Fruit fly (Drosophila melanogaster) whole organism, pupa: Measurements from ENCODE around the gene CG33722.

ENCODE experiments used
- CG12605 ChIP-seq: fragments of 200-800 bp; sonication (Bioruptor generic); IDR thresholded peaks from 2 replicates; pipeline ENCODE4 v1.3.6; 2022; ENCODE audit warnings: missing biosample characterization, missing genetic modification characterization
- CG15710 ChIP-seq: fragments of 200-800 bp; sonication (Bioruptor generic); optimal IDR thresholded peaks from 2 replicates; lab custom pipeline; 2018; ENCODE audit warnings: missing biosample characterization, mild to moderate bottlenecking, missing genetic modification characterization, moderate library complexity
- CG17806 ChIP-seq: fragments of 200-800 bp; sonication (Bioruptor generic); optimal IDR thresholded peaks from 2 replicates; lab custom pipeline; 2018; ENCODE audit warnings: missing biosample characterization, mild to moderate bottlenecking, missing genetic modification characterization, moderate library complexity
- CG34367 ChIP-seq: fragments of 200-800 bp; sonication (Bioruptor generic); optimal IDR thresholded peaks from 2 replicates; lab custom pipeline; 2018; ENCODE audit warnings: missing biosample characterization, mild to moderate bottlenecking, missing genetic modification characterization
- CG8159 ChIP-seq: fragments of 200-800 bp; sonication (Bioruptor generic); optimal IDR thresholded peaks from 3 replicates; lab custom pipeline; 2018; ENCODE audit warnings: missing biosample characterization, mild to moderate bottlenecking, missing genetic modification characterization, moderate library complexity
- Ets98B ChIP-seq: fragments of 200-800 bp; sonication (Bioruptor generic); IDR thresholded peaks from 2 replicates; pipeline ENCODE4 v1.3.6; 2022; ENCODE audit warnings: missing biosample characterization, missing genetic modification characterization
- fd96Ca ChIP-seq: fragments of 200-800 bp; sonication (Bioruptor generic); IDR thresholded peaks from 3 replicates; pipeline ENCODE4 v1.3.6; 2022; ENCODE audit warnings: missing biosample characterization, missing genetic modification characterization

DNA sequence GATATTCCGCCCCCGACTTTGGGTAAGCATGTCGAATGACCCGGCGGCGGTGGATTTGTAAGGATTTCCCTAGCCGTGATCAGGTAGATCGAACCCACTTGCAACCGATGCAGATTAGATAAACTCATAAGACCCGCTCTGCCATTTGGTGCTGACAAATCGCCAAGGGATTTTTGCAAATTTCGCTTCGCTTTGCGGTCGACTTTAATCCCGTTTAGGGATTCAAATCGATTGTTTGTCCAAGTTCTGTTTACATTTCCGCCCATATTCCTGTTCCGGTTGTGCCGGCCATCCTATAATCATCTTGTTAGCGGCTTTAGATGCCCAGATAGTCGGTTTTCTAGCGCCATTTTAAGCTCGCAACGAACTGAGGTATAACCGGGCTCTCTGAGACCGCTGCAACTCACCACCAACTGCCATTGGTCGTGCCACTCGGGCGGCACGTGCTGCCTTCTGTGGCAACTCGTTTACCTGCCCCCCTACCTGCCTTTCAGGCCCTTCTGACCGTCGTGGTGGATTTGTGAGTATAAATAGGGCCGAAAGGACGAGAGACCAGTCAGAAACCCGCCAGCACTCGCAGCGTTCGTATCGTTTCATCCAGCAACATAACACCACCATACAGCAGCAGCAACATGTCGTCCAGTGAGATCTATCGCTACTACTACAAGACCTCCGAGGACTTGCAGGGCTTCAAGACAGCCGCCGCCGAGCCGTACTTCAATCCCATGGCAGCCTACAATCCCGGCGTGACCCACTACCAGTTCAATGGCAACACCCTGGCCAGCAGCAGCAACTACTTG, 33.8 kb downstream of the CG33722 start, which contains the start of gene ato:
- TF ChIP-seq CG34367 (tag; lab: Kevin White, UChicago) (no peak), CG12605 (no peak), Ets98B (no peak), CG17806 (tag; lab: Kevin White, UChicago) (no peak), fd96Ca (GFP tag; lab: Robert Waterston, UW) (no peak), CG8159 (tag; lab: Kevin White, UChicago) (no peak), CG15710 (tag; lab: Kevin White, UChicago) (no peak)
